Fruit fly (Drosophila melanogaster) S2 (cell line): Measurements from ENCODE around the gene CG31917.

Source experiments
- CG8478 ChIP-seq: fragments of >200 bp; optimal IDR thresholded peaks from 2 replicates; lab custom pipeline; 2018
- CTCF ChIP-seq, 2 experiments: fragments of >200 bp; optimal IDR thresholded peaks; 2 replicates each; lab custom pipeline; 2018

- no peak for TF ChIP-seq CTCF (optimal IDR thresholded peaks at IDR 0.05; lab: Kevin White, UChicago)
- TF ChIP-seq CG8478 (lab: Kevin White, UChicago), result no peak
Observed at dm6 chr2L:5027321-5028069, 16.9 kb upstream of the CG31917 start.
